Worm (Caenorhabditis elegans): ENCODE results near the gene ZC196.8.

- TF ChIP-seq ztf-11 (tag; optimal IDR thresholded peaks at IDR 0.05) (no peak), egl-27 (tag; optimal IDR thresholded peaks at IDR 0.05) (no peak), unc-39 (tag; optimal IDR thresholded peaks at IDR 0.05) (no peak), lin-15B (tag; optimal IDR thresholded peaks at IDR 0.05) (no peak), nhr-25 (tag; optimal IDR thresholded peaks at IDR 0.05; ENCODE audit: borderline replicate concordance, insufficient read depth) (no peak), dmd-8 (GFP tag; IDR thresholded peaks at IDR 0.05) (no peak), set-16 (GFP tag; IDR thresholded peaks at IDR 0.05) (no peak), nhr-76 (tag; optimal IDR thresholded peaks at IDR 0.05) (no peak), T20F7.1 (GFP tag; optimal IDR thresholded peaks at IDR 0.05) (no peak), duxl-1 (tag; optimal IDR thresholded peaks at IDR 0.05; ENCODE audit: poor library complexity) (no peak)
Observed at ce11 chrV:8732934-8733333, 10.9 kb upstream of the ZC196.8 start, which contains the start of gene ZC196.4.

Data from whole organism, L4 larva.